Worm (Caenorhabditis elegans) whole organism, L2 larva: ENCODE data around the gene B0457.2.

Experiments used
- ama-1 ChIP-seq: fragments of 150-350 bp; optimal IDR thresholded peaks from 2 replicates; lab custom pipeline; 2018; ENCODE audit warnings: inconsistent platforms
- nhr-6 ChIP-seq: fragments of 150-350 bp; optimal IDR thresholded peaks from 2 replicates; lab custom pipeline; 2014; ENCODE audit warnings: missing biosample characterization, missing genetic modification characterization

DNA sequence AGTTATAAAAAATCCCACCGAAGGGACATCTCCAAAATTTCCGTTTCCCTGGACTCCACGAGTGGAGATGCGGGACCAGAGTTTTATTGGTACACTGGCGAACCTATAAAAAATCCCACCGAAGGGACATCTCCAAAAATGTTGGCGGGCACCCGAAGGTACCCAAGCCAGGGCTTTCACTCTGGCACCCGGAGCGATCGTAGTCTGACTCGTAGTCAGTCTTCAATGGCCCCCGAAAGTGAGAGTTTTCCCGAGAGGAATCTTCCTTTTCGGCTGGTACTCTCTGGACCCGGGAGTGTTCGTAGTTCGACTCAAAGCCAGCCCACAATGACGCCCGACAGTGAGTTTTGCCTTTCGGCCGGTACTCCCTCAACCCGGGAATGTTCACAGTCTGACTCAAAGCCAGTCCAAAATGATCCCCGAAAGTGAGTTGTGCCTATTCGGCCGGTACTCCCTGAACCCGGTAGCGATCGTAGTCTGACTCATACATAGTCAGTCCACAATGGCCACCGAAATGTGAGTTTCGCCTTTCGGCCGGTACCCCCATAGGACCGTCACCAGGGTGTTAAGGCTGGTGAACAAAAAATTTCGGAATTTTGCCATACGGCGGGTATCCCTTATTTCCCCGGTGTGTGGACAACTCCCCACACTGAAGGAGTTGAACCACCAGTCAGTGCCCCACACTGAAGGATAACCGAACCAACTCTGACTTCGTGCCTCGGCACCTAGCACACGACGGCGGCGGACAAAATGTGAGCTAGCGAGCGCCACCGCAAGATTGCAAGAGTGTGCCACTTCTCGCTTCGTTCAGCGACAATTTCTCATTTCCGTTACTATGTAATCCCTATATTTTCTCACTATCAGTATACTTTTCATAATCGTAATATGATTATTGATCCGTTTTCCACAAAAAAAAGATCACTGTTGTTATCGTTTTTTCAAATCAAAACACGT is 49.0 kb downstream of the B0457.2 start:
- TF ChIP-seq ama-1 (lab: Kevin White, UChicago) = no peak
- TF ChIP-seq nhr-6 (tag; lab: Kevin White, UChicago) = no peak
